Fruit fly (Drosophila melanogaster) S2 (cell line): Measurements from ENCODE around the gene CG31191.

Experiments used
- CG8478 ChIP-seq: fragments of >200 bp; optimal IDR thresholded peaks from 2 replicates; lab custom pipeline; 2018
- CTCF ChIP-seq, 2 experiments: fragments of >200 bp; optimal IDR thresholded peaks; 2 replicates each; lab custom pipeline; 2018

DNA sequence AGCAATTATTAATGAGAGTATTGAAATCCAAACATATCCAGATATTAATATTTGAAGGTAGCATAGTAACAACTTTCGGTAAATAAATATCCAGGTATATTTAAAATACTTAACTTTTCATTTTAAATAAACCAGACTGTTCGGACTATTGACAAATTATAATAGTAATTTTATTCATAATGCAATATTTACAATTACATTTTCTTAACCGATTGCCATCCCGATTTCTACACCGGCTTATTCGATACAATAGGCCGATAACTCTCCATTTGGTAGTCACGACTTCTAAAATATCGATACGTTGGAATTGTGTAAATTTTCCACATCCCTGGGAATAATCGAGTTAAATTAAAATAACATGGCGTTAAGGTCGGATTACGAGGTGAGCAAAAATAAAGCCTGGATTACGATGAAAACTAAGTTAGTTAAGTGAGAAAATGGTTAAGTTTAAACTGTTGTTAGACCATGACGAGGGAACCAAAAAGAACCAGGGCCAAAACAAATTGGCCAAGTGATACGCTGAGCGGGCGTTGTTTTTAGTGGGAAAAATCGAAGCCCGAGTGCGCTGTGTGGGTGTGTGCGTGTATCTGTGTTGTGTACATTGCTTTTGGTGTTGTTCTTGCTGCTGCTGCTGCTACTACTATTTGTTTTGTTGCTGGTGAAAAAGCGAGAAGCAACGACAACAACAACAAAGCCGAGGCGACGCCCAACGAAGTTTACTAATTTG, 3.3 kb upstream of the CG31191 start, which contains the start of gene Atpalpha:
- TF ChIP-seq CG8478 (lab: Kevin White, UChicago) (no peak), CTCF (optimal IDR thresholded peaks at IDR 0.05; lab: Kevin White, UChicago) (peak in 1 of 2 experiments; percentile 10)
